Worm (Caenorhabditis elegans) whole organism, early embryonic: Measurements from ENCODE around the gene C47E12.12.

Experiments
- ama-1 ChIP-seq: fragments of 150-350 bp; optimal IDR thresholded peaks from 2 replicates; lab custom pipeline; 2014
- ceh-13 ChIP-seq: fragments of 200-800 bp; sonication (Bioruptor generic); optimal IDR thresholded peaks from 2 replicates; lab custom pipeline; 2018; ENCODE audit warnings: mild to moderate bottlenecking, missing genetic modification characterization, missing compliant biosample characterization
- sea-1 ChIP-seq: fragments of 200-800 bp; sonication (Bioruptor generic); conservative IDR thresholded peaks from 2 replicates; pipeline ENCODE4 v1.3.6; 2022; ENCODE audit warnings: missing genetic modification characterization, missing compliant biosample characterization

DNA sequence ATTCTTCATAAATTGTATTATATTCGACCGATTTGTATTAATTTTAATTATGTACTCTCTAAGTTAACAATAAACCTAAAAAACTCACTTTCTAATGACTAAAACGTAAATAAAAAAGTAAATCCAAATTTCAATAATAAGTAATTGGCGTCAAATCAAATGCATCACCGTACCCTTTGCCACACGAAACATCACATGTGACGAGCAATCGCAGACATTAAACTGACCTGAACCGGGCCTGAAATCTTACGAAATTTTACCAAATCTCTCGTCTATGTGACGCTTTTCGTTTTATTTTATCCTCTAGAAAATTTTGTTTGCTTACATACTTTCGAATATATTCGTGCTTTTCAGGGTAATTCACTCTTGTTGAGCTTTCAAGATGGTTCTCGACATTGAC, 30.8 kb upstream of the C47E12.12 start, which contains the start of the genes C47E12.2 and sars-1:
- TF ChIP-seq ama-1 (lab: Kevin White, UChicago) (no peak), sea-1 (no peak), ceh-13 (GFP tag; lab: Kevin White, UChicago) (no peak)
